Fruit fly (Drosophila melanogaster): ENCODE measurements around the gene CG12499.

The CG12499 gene

dm6 chr3R:22487037-22487492 is 40.7 kb upstream of the CG12499 start, which contains the start of gene Pfdn5 (continued):
- TF ChIP-seq ato (GFP tag; IDR thresholded peaks at IDR 0.05; ENCODE audit: partially characterized antibody) (peak; percentile 91), dm (GFP tag; optimal IDR thresholded peaks at IDR 0.05) (peak; percentile 73), pzg (GFP tag; optimal IDR thresholded peaks at IDR 0.05) (peak; percentile 93), CG16815 (GFP tag; optimal IDR thresholded peaks at IDR 0.05) (no peak), tup (GFP tag; optimal IDR thresholded peaks at IDR 0.05) (no peak), CG15011 (GFP tag; optimal IDR thresholded peaks at IDR 0.05) (no peak), fru (optimal IDR thresholded peaks at IDR 0.05) (no peak)

DNA sequence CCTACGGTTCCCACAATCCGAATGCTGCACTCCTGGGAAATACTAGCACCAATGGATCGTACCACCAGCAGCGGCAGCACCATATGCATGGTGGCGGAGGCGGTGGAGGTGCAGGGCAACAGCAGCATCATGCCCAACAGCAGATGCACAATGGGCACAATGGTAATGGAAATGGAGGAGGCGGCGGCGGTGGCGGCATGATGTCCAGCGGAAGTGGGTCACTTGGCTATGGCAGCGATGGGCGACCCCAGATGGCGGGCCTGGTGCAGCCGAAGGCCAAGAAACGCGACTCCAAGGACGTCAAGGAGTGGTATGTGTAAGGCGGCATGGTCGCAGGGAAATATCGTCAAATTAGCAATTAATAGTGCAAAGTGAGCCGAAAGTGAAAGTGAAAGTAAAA is 37.1 kb upstream of the CG12499 start:
- no peak for TF ChIP-seq CG10543 (GFP tag; optimal IDR thresholded peaks at IDR 0.05)
- TF ChIP-seq Ets65A (GFP tag) = peak; percentile 92

DNA sequence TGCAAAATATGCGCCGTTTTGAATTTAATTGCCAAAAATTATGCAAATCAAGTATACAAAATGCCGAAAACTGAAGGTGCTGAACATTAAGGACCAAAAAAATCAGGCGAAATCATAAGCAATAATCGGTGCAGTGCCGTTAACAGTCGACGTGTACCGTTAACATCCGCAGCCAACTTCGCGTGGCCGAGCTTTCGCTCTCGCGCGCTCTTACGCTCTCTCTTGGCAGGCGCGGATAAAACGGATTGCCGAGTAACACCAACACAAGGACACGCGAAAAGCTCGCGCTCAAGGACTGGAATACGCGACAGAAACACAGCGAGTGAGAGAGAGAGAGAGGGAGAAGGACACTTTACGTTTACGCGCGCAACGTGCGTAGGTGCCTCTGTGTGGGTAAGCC is 23.7 kb upstream of the CG12499 start:
- no peak for TF ChIP-seq CG34224 (GFP tag; IDR thresholded peaks at IDR 0.05; ENCODE audit: partially characterized antibody)
- peak; percentile 35 for TF ChIP-seq CG1832 (GFP tag; optimal IDR thresholded peaks at IDR 0.05)
- TF ChIP-seq pum (GFP tag; optimal IDR thresholded peaks at IDR 0.05) = no peak
- peak; percentile 26 for TF ChIP-seq Med (GFP tag)
- TF ChIP-seq Trl (optimal IDR thresholded peaks at IDR 0.05) = peak; percentile 39 to 56
- no peak for TF ChIP-seq Trl (GFP tag; optimal IDR thresholded peaks at IDR 0.05)
- peak; percentile 89 for TF ChIP-seq ewg (GFP tag; optimal IDR thresholded peaks at IDR 0.05)
- peak; percentile 19 for TF ChIP-seq Ets97D (GFP tag; optimal IDR thresholded peaks at IDR 0.05)
- peak; percentile 18; the same call in 1 of the 3 replicates for TF ChIP-seq ci (GFP tag; IDR thresholded peaks at IDR 0.05)
- 0 out of 2 replicates have a peak, but pooled peaks have one; percentile 9 for TF ChIP-seq Oaz (GFP tag; IDR thresholded peaks at IDR 0.05)
- TF ChIP-seq pb (GFP tag; optimal IDR thresholded peaks at IDR 0.05) = no peak
- TF ChIP-seq CG12659 (GFP tag; optimal IDR thresholded peaks at IDR 0.05) = peak; percentile 3
- TF ChIP-seq CG6765 (GFP tag; optimal IDR thresholded peaks at IDR 0.05) = peak; percentile 18
- 0 out of 2 replicates have a peak, but pooled peaks have one; percentile 16 for TF ChIP-seq Dref (GFP tag; IDR thresholded peaks at IDR 0.05)
- peak; percentile 66 for TF ChIP-seq Opbp (GFP tag; IDR thresholded peaks at IDR 0.05; ENCODE audit: partially characterized antibody)
- TF ChIP-seq cg (GFP tag; optimal IDR thresholded peaks at IDR 0.05) = peak; percentile 48

dm6 chr3R:22468829-22469487 is 22.6 kb upstream of the CG12499 start:
- TF ChIP-seq mld (GFP tag; IDR thresholded peaks at IDR 0.05; ENCODE audit: partially characterized antibody) (no peak), ewg (GFP tag; optimal IDR thresholded peaks at IDR 0.05) (peak; percentile 83), CG30431 (GFP tag; optimal IDR thresholded peaks at IDR 0.05) (peak; percentile 67), exex (tag; optimal IDR thresholded peaks at IDR 0.05) (peak; percentile 65), CG42726 (GFP tag; IDR thresholded peaks at IDR 0.05; ENCODE audit: partially characterized antibody) (no peak), eve (GFP tag; optimal IDR thresholded peaks at IDR 0.05) (no peak), CG14441 (GFP tag; IDR thresholded peaks at IDR 0.05) (peak; percentile 84), kni (GFP tag; optimal IDR thresholded peaks at IDR 0.05) (no peak), h (optimal IDR thresholded peaks at IDR 0.05) (no peak), wdn (GFP tag; IDR thresholded peaks at IDR 0.05) (peak; percentile 61; the same call in 1 of the 2 replicates), sr (GFP tag; IDR thresholded peaks at IDR 0.05) (no peak), sug (tag; optimal IDR thresholded peaks at IDR 0.05) (peak; percentile 86), Med (GFP tag) (peak; percentile 98), CG31365 (tag; optimal IDR thresholded peaks at IDR 0.05) (peak; percentile 74), ac (GFP tag; optimal IDR thresholded peaks at IDR 0.05) (no peak), schlank (tag; optimal IDR thresholded peaks at IDR 0.05) (peak; percentile 89), pnt (GFP tag; optimal IDR thresholded peaks at IDR 0.05) (peak; percentile 85), dpn (GFP tag; optimal IDR thresholded peaks at IDR 0.05) (peak; percentile 87 to 89), CG14710 (tag; optimal IDR thresholded peaks at IDR 0.05) (peak; percentile 39), CG1602 (GFP tag; optimal IDR thresholded peaks at IDR 0.05) (peak; percentile 75), HLH3B (GFP tag; IDR thresholded peaks at IDR 0.05) (peak; percentile 87), ato (GFP tag; IDR thresholded peaks at IDR 0.05; ENCODE audit: partially characterized antibody) (no peak), esg (GFP tag; conservative IDR thresholded peaks at IDR 0.05) (peak; percentile 83), ind (GFP tag; optimal IDR thresholded peaks at IDR 0.05) (peak; percentile 90)
